Fruit fly (Drosophila melanogaster) whole organism, embryonic: ENCODE data around the gene CG8944.

ENCODE experiments used
- Abd-B ChIP-seq: fragments of 200-800 bp; sonication (Bioruptor generic); optimal IDR thresholded peaks from 2 replicates; lab custom pipeline; 2018; ENCODE audit warnings: missing biosample characterization, mild to moderate bottlenecking, missing genetic modification characterization, moderate library complexity
- Adf1 ChIP-seq: fragments of 200-800 bp; sonication (Bioruptor generic); IDR thresholded peaks from 2 replicates; pipeline ENCODE4 v1.3.6; 2022; ENCODE audit warnings: missing biosample characterization, missing genetic modification characterization
- BEAF-32 ChIP-seq: fragments of 200-800 bp; sonication (Bioruptor generic); optimal IDR thresholded peaks from 3 replicates; lab custom pipeline; 2017; ENCODE audit warnings: missing biosample characterization, missing genetic modification characterization, mild to moderate bottlenecking, moderate library complexity, missing genetic modification reagents
- Blimp-1 ChIP-seq: fragments of 200-800 bp; sonication (Bioruptor generic); optimal IDR thresholded peaks from 3 replicates; lab custom pipeline; 2018; ENCODE audit warnings: missing biosample characterization, missing genetic modification characterization, mild to moderate bottlenecking, moderate library complexity, missing genetic modification reagents
- CG10431 ChIP-seq: fragments of 200-800 bp; sonication (Bioruptor generic); optimal IDR thresholded peaks from 3 replicates; lab custom pipeline; 2018; ENCODE audit warnings: missing biosample characterization, mild to moderate bottlenecking, missing genetic modification characterization
- CG10959 ChIP-seq: fragments of 200-800 bp; sonication (Bioruptor generic); IDR thresholded peaks from 2 replicates; pipeline ENCODE4 v1.3.6; 2022; ENCODE audit warnings: missing biosample characterization, missing genetic modification characterization
- CG11695 ChIP-seq: fragments of 200-800 bp; sonication (Bioruptor generic); IDR thresholded peaks from 3 replicates; pipeline ENCODE4 v1.3.6; 2022; ENCODE audit warnings: missing biosample characterization, missing genetic modification characterization
- CG12299 ChIP-seq: fragments of 200-800 bp; sonication (Bioruptor generic); optimal IDR thresholded peaks from 2 replicates; lab custom pipeline; 2018; ENCODE audit warnings: missing biosample characterization, mild to moderate bottlenecking, missing genetic modification characterization
- CG1647 ChIP-seq: fragments of 200-800 bp; sonication (Bioruptor generic); optimal IDR thresholded peaks from 3 replicates; lab custom pipeline; 2016; ENCODE audit warnings: missing biosample characterization, missing genetic modification characterization
- CG18262 ChIP-seq: fragments of 200-800 bp; optimal IDR thresholded peaks from 3 replicates; lab custom pipeline; 2019; ENCODE audit warnings: missing biosample characterization, mild to moderate bottlenecking, missing genetic modification characterization, moderate library complexity
- CG2202 ChIP-seq: fragments of 200-800 bp; sonication (Bioruptor generic); optimal IDR thresholded peaks from 2 replicates; lab custom pipeline; 2018; ENCODE audit warnings: missing biosample characterization, mild to moderate bottlenecking, missing genetic modification characterization
- CG2712 ChIP-seq: fragments of 200-800 bp; optimal IDR thresholded peaks from 3 replicates; lab custom pipeline; 2019; ENCODE audit warnings: missing biosample characterization, mild to moderate bottlenecking, missing genetic modification characterization, moderate library complexity
- CG6689 ChIP-seq: fragments of 200-800 bp; sonication (Bioruptor generic); IDR thresholded peaks from 2 replicates; pipeline ENCODE4 v1.3.6; 2022; ENCODE audit warnings: missing biosample characterization, missing genetic modification characterization
- CG7987 ChIP-seq: fragments of 200-800 bp; sonication (Bioruptor generic); optimal IDR thresholded peaks from 2 replicates; lab custom pipeline; 2018; ENCODE audit warnings: missing biosample characterization, mild to moderate bottlenecking, missing genetic modification characterization, moderate library complexity
- CG9727 ChIP-seq: fragments of 200-800 bp; sonication (Bioruptor generic); optimal IDR thresholded peaks from 3 replicates; lab custom pipeline; 2017; ENCODE audit warnings: missing biosample characterization, mild to moderate bottlenecking, missing genetic modification characterization
- Dip3 ChIP-seq: fragments of 200-800 bp; sonication (Bioruptor generic); optimal IDR thresholded peaks from 3 replicates; lab custom pipeline; 2016; ENCODE audit warnings: missing biosample characterization, missing genetic modification characterization
- Gug ChIP-seq: fragments of 200-800 bp; sonication (Bioruptor generic); IDR thresholded peaks from 4 replicates; pipeline ENCODE4 v1.3.6; 2022; ENCODE audit warnings: missing biosample characterization, missing genetic modification characterization
- Hr3 ChIP-seq: fragments of 200-800 bp; sonication (Bioruptor generic); optimal IDR thresholded peaks from 3 replicates; lab custom pipeline; 2016; ENCODE audit warnings: missing biosample characterization, missing genetic modification characterization
- Jarid2 ChIP-seq: fragments of 200-800 bp; sonication (Bioruptor generic); optimal IDR thresholded peaks from 3 replicates; lab custom pipeline; 2017; ENCODE audit warnings: mild to moderate bottlenecking, missing biosample characterization, missing genetic modification reagents, missing genetic modification characterization
- Lhr ChIP-seq: fragments of 200-800 bp; sonication (Bioruptor generic); optimal IDR thresholded peaks from 3 replicates; lab custom pipeline; 2017; ENCODE audit warnings: mild to moderate bottlenecking, missing biosample characterization, missing genetic modification reagents, missing genetic modification characterization
- MBD-R2 ChIP-seq: fragments of 200-800 bp; sonication (Bioruptor generic); IDR thresholded peaks from 2 replicates; pipeline ENCODE4 v1.3.6; 2022; ENCODE audit warnings: missing biosample characterization, missing genetic modification characterization
- Mad ChIP-seq: fragments of 200-800 bp; sonication (Bioruptor generic); optimal IDR thresholded peaks from 2 replicates; lab custom pipeline; 2016; ENCODE audit warnings: missing biosample characterization, missing genetic modification characterization
- Max ChIP-seq: fragments of 200-800 bp; sonication (Bioruptor generic); optimal IDR thresholded peaks from 2 replicates; lab custom pipeline; 2016; ENCODE audit warnings: missing biosample characterization, mild to moderate bottlenecking, missing genetic modification characterization
- NC2α ChIP-seq: fragments of 200-800 bp; sonication (Bioruptor generic); optimal IDR thresholded peaks from 2 replicates; lab custom pipeline; 2016; ENCODE audit warnings: missing biosample characterization, missing genetic modification characterization
- Nf-YC ChIP-seq: fragments of 200-800 bp; optimal IDR thresholded peaks from 3 replicates; lab custom pipeline; 2019; ENCODE audit warnings: missing biosample characterization, mild to moderate bottlenecking, missing genetic modification characterization, moderate library complexity
- Opbp ChIP-seq: fragments of 200-800 bp; sonication (Bioruptor generic); IDR thresholded peaks from 3 replicates; pipeline ENCODE4 v1.3.6; 2022; ENCODE audit warnings: missing biosample characterization, missing genetic modification characterization; ENCODE audit not compliant: partially characterized antibody
- Sry-δ ChIP-seq: fragments of 200-800 bp; sonication (Bioruptor generic); optimal IDR thresholded peaks from 2 replicates; lab custom pipeline; 2016; ENCODE audit warnings: missing biosample characterization, missing genetic modification characterization
- Taf1 ChIP-seq: fragments of 200-800 bp; sonication (Bioruptor generic); IDR thresholded peaks from 2 replicates; pipeline ENCODE4 v1.3.6; 2022; ENCODE audit warnings: missing biosample characterization, missing genetic modification characterization
- Usf ChIP-seq: fragments of 200-800 bp; sonication (Bioruptor generic); optimal IDR thresholded peaks from 2 replicates; lab custom pipeline; 2017; ENCODE audit warnings: missing genotype, missing biosample characterization, missing genetic modification characterization
- Xrp1 ChIP-seq: fragments of 200-800 bp; sonication (Bioruptor generic); IDR thresholded peaks from 2 replicates; pipeline ENCODE4 v1.3.6; 2022; ENCODE audit warnings: missing biosample characterization, missing genetic modification characterization
- ap ChIP-seq: fragments of 200-800 bp; sonication (Bioruptor generic); IDR thresholded peaks from 2 replicates; pipeline ENCODE4 v1.3.6; 2022; ENCODE audit warnings: missing biosample characterization, missing genetic modification characterization
- ara ChIP-seq: fragments of 200-800 bp; sonication (Bioruptor generic); IDR thresholded peaks from 2 replicates; pipeline ENCODE4 v1.3.6; 2022; ENCODE audit warnings: missing biosample characterization, missing genetic modification characterization
- cad ChIP-seq: fragments of >200 bp; optimal IDR thresholded peaks from 2 replicates; lab custom pipeline; 2017; ENCODE audit warnings: missing biosample characterization, missing genetic modification characterization
- chn ChIP-seq: fragments of 200-800 bp; sonication (Bioruptor generic); optimal IDR thresholded peaks from 2 replicates; lab custom pipeline; 2016; ENCODE audit warnings: missing biosample characterization, missing genetic modification characterization
- crol ChIP-seq: fragments of 200-800 bp; sonication (Bioruptor generic); IDR thresholded peaks from 2 replicates; pipeline ENCODE4 v1.3.6; 2022; ENCODE audit warnings: missing biosample characterization, missing genetic modification characterization
- cwo ChIP-seq: fragments of 200-800 bp; sonication (Bioruptor generic); optimal IDR thresholded peaks from 3 replicates; lab custom pipeline; 2017; ENCODE audit warnings: missing biosample characterization, missing genetic modification characterization, mild to moderate bottlenecking, moderate library complexity, missing genetic modification reagents
- dmrt11E ChIP-seq: fragments of 200-800 bp; sonication (Bioruptor generic); optimal IDR thresholded peaks from 3 replicates; lab custom pipeline; 2018; ENCODE audit warnings: missing biosample characterization, mild to moderate bottlenecking, missing genetic modification characterization, moderate library complexity
- gem ChIP-seq: fragments of 200-800 bp; sonication (Bioruptor generic); optimal IDR thresholded peaks from 2 replicates; lab custom pipeline; 2019; ENCODE audit warnings: missing biosample characterization, mild to moderate bottlenecking, missing genetic modification characterization, moderate library complexity
- gro ChIP-seq: fragments of 200-800 bp; sonication (Bioruptor generic); optimal IDR thresholded peaks from 2 replicates; lab custom pipeline; 2016; ENCODE audit warnings: missing biosample characterization, missing genetic modification characterization
- hth ChIP-seq: fragments of >200 bp; optimal IDR thresholded peaks from 2 replicates; lab custom pipeline; 2017; ENCODE audit warnings: inconsistent platforms
- jumu ChIP-seq: fragments of 200-800 bp; sonication (Bioruptor generic); optimal IDR thresholded peaks from 3 replicates; lab custom pipeline; 2016; ENCODE audit warnings: missing biosample characterization, missing genetic modification characterization
- schlank ChIP-seq: fragments of 200-800 bp; sonication (Bioruptor generic); optimal IDR thresholded peaks from 2 replicates; lab custom pipeline; 2018; ENCODE audit warnings: missing biosample characterization, mild to moderate bottlenecking, missing genetic modification characterization
- sd ChIP-seq: fragments of 200-800 bp; sonication (Bioruptor generic); optimal IDR thresholded peaks from 3 replicates; lab custom pipeline; 2018; ENCODE audit warnings: missing biosample characterization, mild to moderate bottlenecking, missing genetic modification characterization, moderate library complexity
- slbo ChIP-seq: fragments of 200-800 bp; sonication (Bioruptor generic); IDR thresholded peaks from 2 replicates; pipeline ENCODE4 v1.3.6; 2022; ENCODE audit warnings: missing biosample characterization, missing genetic modification characterization
- stc ChIP-seq: fragments of 200-800 bp; sonication (Bioruptor generic); IDR thresholded peaks from 2 replicates; pipeline ENCODE4 v1.3.6; 2022; ENCODE audit warnings: missing biosample characterization, missing genetic modification characterization
- sug ChIP-seq: fragments of 200-800 bp; optimal IDR thresholded peaks from 2 replicates; lab custom pipeline; 2019; ENCODE audit warnings: missing biosample characterization, mild to moderate bottlenecking, missing genetic modification characterization, moderate library complexity
- tin ChIP-seq: fragments of 200-800 bp; sonication (Bioruptor generic); optimal IDR thresholded peaks from 3 replicates; lab custom pipeline; 2016; ENCODE audit warnings: missing biosample characterization, missing genetic modification characterization
- tio ChIP-seq: fragments of 200-800 bp; sonication (Bioruptor generic); optimal IDR thresholded peaks from 2 replicates; lab custom pipeline; 2017; ENCODE audit warnings: missing biosample characterization, missing genetic modification characterization, inconsistent platforms
- tup ChIP-seq: fragments of 200-800 bp; sonication (Bioruptor generic); optimal IDR thresholded peaks from 2 replicates; lab custom pipeline; 2016; ENCODE audit warnings: missing biosample characterization, mild to moderate bottlenecking, missing genetic modification characterization, moderate library complexity
- vfl ChIP-seq: fragments of 200-800 bp; sonication (Bioruptor generic); optimal IDR thresholded peaks from 2 replicates; lab custom pipeline; 2016; ENCODE audit warnings: missing biosample characterization, missing genetic modification characterization
- wdn ChIP-seq: fragments of 200-800 bp; sonication (Bioruptor generic); IDR thresholded peaks from 2 replicates; pipeline ENCODE4 v1.3.6; 2022; ENCODE audit warnings: missing biosample characterization, missing genetic modification characterization

CG8944 gene

dm6 chrX:15703720-15704206, 42.3 kb downstream of the CG8944 start, which contains the start of the genes Pis and Hap40 (continued):
- no peak for TF ChIP-seq Opbp (GFP tag; lab: Robert Waterston, UW)
- TF ChIP-seq stc (GFP tag; lab: Robert Waterston, UW), result no peak
- TF ChIP-seq Usf (GFP tag; lab: Kevin White, UChicago), result peak; percentile 55
- peak; percentile 48 for TF ChIP-seq CG1647 (GFP tag; lab: Kevin White, UChicago)
- TF ChIP-seq dmrt11E (tag; lab: Kevin White, UChicago), result peak; percentile 76
- peak; percentile 48; the same call in 1 of the 2 replicates for TF ChIP-seq MBD-R2 (GFP tag; lab: Robert Waterston, UW)
- peak; percentile 47 for TF ChIP-seq ap
- TF ChIP-seq slbo (GFP tag; lab: Robert Waterston, UW), result peak; percentile 82
- TF ChIP-seq cwo (GFP tag; lab: Kevin White, UChicago), result no peak
- TF ChIP-seq tup (GFP tag; lab: Kevin White, UChicago), result no peak
- peak; percentile 78 for TF ChIP-seq Lhr (GFP tag; lab: Kevin White, UChicago)
- peak; percentile 1 for TF ChIP-seq schlank (tag; lab: Kevin White, UChicago)
- no peak for TF ChIP-seq cad (GFP tag; lab: Kevin White, UChicago)
- no peak for TF ChIP-seq NC2α (GFP tag; lab: Kevin White, UChicago)
- TF ChIP-seq CG10959 (GFP tag; lab: Robert Waterston, UW), result peak; percentile 26; the same call in 1 of the 2 replicates
- TF ChIP-seq CG10431 (GFP tag; lab: Kevin White, UChicago), result peak; percentile 23
- TF ChIP-seq wdn (GFP tag; lab: Robert Waterston, UW), result peak; percentile 29; the same call in 1 of the 2 replicates
- TF ChIP-seq Nf-YC, result peak; percentile 64
- TF ChIP-seq Sry-δ, result no peak
- no peak for TF ChIP-seq crol (GFP tag; lab: Robert Waterston, UW)
- TF ChIP-seq sd (tag; lab: Kevin White, UChicago), result peak; percentile 58
- peak; percentile 70 for TF ChIP-seq tin (GFP tag; lab: Kevin White, UChicago)
- TF ChIP-seq CG2202 (tag; lab: Kevin White, UChicago), result no peak
- TF ChIP-seq jumu (GFP tag; lab: Kevin White, UChicago), result peak; percentile 55
- peak; percentile 61 for TF ChIP-seq Mad (GFP tag; lab: Kevin White, UChicago)
- peak; percentile 33 for TF ChIP-seq CG12299
- peak; percentile 77 for TF ChIP-seq CG2712 (tag; lab: Kevin White, UChicago)
- TF ChIP-seq tio (GFP tag; lab: Kevin White, UChicago), result no peak
- no peak for TF ChIP-seq ara (GFP tag; lab: Robert Waterston, UW)
- peak; percentile 56 for TF ChIP-seq BEAF-32 (GFP tag; lab: Kevin White, UChicago)
- peak; percentile 62 for TF ChIP-seq Xrp1 (GFP tag; lab: Robert Waterston, UW)
- TF ChIP-seq Blimp-1 (GFP tag; lab: Kevin White, UChicago), result no peak
- TF ChIP-seq sug (tag; lab: Kevin White, UChicago), result peak; percentile 80
- TF ChIP-seq Hr3 (GFP tag; lab: Kevin White, UChicago), result peak; percentile 72
- TF ChIP-seq gem (tag; lab: Kevin White, UChicago), result peak; percentile 84
- TF ChIP-seq CG7987 (GFP tag; lab: Kevin White, UChicago), result no peak
- no peak for TF ChIP-seq Jarid2
- TF ChIP-seq CG18262 (tag; lab: Kevin White, UChicago), result peak; percentile 71
- 0 out of 2 replicates have a peak, but pooled peaks have one; percentile 24 for TF ChIP-seq Adf1 (GFP tag; lab: Robert Waterston, UW)
- TF ChIP-seq chn (GFP tag; lab: Kevin White, UChicago), result peak; percentile 69
- peak; percentile 63 for TF ChIP-seq Max
- TF ChIP-seq Dip3 (GFP tag; lab: Kevin White, UChicago), result peak; percentile 45
- TF ChIP-seq CG11695 (GFP tag; lab: Robert Waterston, UW), result peak; percentile 67; the same call in 2 of the 3 replicates
- peak; percentile 78 for TF ChIP-seq CG6689
- TF ChIP-seq gro (GFP tag; lab: Kevin White, UChicago), result peak; percentile 41
- peak; percentile 67 for TF ChIP-seq CG9727
- TF ChIP-seq Taf1 (GFP tag; lab: Robert Waterston, UW), result no peak; the same call in 1 of the 2 replicates
- TF ChIP-seq vfl (GFP tag; lab: Kevin White, UChicago), result peak; percentile 43
- peak; percentile 89 for TF ChIP-seq Abd-B (GFP tag; lab: Kevin White, UChicago)
- TF ChIP-seq hth (lab: Kevin White, UChicago), result no peak
- peak; percentile 83 for TF ChIP-seq Gug (GFP tag; lab: Robert Waterston, UW)
